Fruit fly (Drosophila melanogaster): ENCODE measurements around the gene CG9121.

Gene CG9121

DNA sequence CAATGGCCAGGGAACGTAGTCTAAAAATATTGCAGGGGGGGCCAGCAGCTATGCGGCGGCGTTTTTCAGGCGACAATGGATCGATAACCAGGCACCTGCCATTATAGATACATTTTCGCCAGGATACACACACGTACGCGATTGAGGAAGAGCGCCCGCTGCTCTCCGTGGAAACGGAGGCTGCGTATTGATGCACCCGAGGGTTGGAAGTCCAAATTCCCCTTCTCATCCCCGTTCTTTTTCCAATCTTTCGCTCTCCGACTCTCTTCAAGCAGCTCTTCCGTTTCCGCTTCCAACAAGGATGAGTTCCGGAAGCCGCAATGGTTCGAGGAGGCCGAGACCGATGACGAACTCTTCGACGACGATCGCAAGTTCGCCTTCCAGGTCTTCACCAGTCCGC lies 45.9 kb upstream of the CG9121 start (continued):
- TF ChIP-seq CG10147 (GFP tag; optimal IDR thresholded peaks at IDR 0.05) = no peak
- no peak for TF ChIP-seq ken (GFP tag; IDR thresholded peaks at IDR 0.05)
- TF ChIP-seq CG14860 (GFP tag; IDR thresholded peaks at IDR 0.05; ENCODE audit: partially characterized antibody) = no peak
- no peak for TF ChIP-seq CG18764 (GFP tag; optimal IDR thresholded peaks at IDR 0.05)
- no peak for TF ChIP-seq BEAF-32 (GFP tag; optimal IDR thresholded peaks at IDR 0.05)
- TF ChIP-seq CG18599 (GFP tag; optimal IDR thresholded peaks at IDR 0.05) = peak; percentile 81
- no peak for TF ChIP-seq Hmx (GFP tag; optimal IDR thresholded peaks at IDR 0.05)
- TF ChIP-seq wek (GFP tag; optimal IDR thresholded peaks at IDR 0.05) = peak; percentile 58
- no peak for TF ChIP-seq Max (GFP tag; optimal IDR thresholded peaks at IDR 0.05)
- TF ChIP-seq otp (GFP tag; IDR thresholded peaks at IDR 0.05) = 0 out of 3 replicates have a peak, but pooled peaks have one; percentile 34
- TF ChIP-seq CG9817 (tag; optimal IDR thresholded peaks at IDR 0.05) = no peak
- TF ChIP-seq MTF-1 (GFP tag; optimal IDR thresholded peaks at IDR 0.05; ENCODE audit: borderline replicate concordance) = peak; percentile 63
- TF ChIP-seq chn (GFP tag; optimal IDR thresholded peaks at IDR 0.05) = no peak
- TF ChIP-seq NfI (GFP tag; optimal IDR thresholded peaks at IDR 0.05) = peak; percentile 40
- TF ChIP-seq Dll (GFP tag; IDR thresholded peaks at IDR 0.05; ENCODE audit: partially characterized antibody) = no peak
- TF ChIP-seq abd-A (tag; optimal IDR thresholded peaks at IDR 0.05) = no peak
- TF ChIP-seq lilli (GFP tag; optimal IDR thresholded peaks at IDR 0.05) = no peak
- peak; percentile 65 for TF ChIP-seq schlank (tag; optimal IDR thresholded peaks at IDR 0.05)
- TF ChIP-seq Med (GFP tag) = peak; percentile 80
- TF ChIP-seq Asciz (GFP tag; optimal IDR thresholded peaks at IDR 0.05) = peak; percentile 14
- peak; percentile 23; the same call in 1 of the 2 replicates for TF ChIP-seq CG32532 (GFP tag; IDR thresholded peaks at IDR 0.05)
- no peak for TF ChIP-seq ro (GFP tag; IDR thresholded peaks at IDR 0.05)
- TF ChIP-seq CG43689 (GFP tag; IDR thresholded peaks at IDR 0.05) = no peak
- no peak for TF ChIP-seq CG14965 (GFP tag; optimal IDR thresholded peaks at IDR 0.05; ENCODE audit: borderline replicate concordance)
- TF ChIP-seq CG4360 (GFP tag; IDR thresholded peaks at IDR 0.05) = 0 out of 2 replicates have a peak, but pooled peaks have one; percentile 25
- TF ChIP-seq Dbx (GFP tag; IDR thresholded peaks at IDR 0.05) = peak; percentile 27; the same call in 1 of the 3 replicates
- TF ChIP-seq cas (GFP tag; IDR thresholded peaks at IDR 0.05) = no peak
- TF ChIP-seq Trl (optimal IDR thresholded peaks at IDR 0.05) = peak; percentile 33 to 34
- peak; percentile 23 for TF ChIP-seq Trl (GFP tag; optimal IDR thresholded peaks at IDR 0.05)
- no peak for TF ChIP-seq Hr51 (GFP tag; optimal IDR thresholded peaks at IDR 0.05)
- TF ChIP-seq pb (GFP tag; optimal IDR thresholded peaks at IDR 0.05) = no peak
- TF ChIP-seq CG4328 (GFP tag; optimal IDR thresholded peaks at IDR 0.05) = peak; percentile 70
- peak; percentile 67; the same call in 2 of the 3 replicates for TF ChIP-seq ci (GFP tag; IDR thresholded peaks at IDR 0.05)
- no peak for TF ChIP-seq Hr3 (GFP tag; optimal IDR thresholded peaks at IDR 0.05)
- TF ChIP-seq kni (GFP tag; optimal IDR thresholded peaks at IDR 0.05) = peak; percentile 51
- TF ChIP-seq Dfd (GFP tag; optimal IDR thresholded peaks at IDR 0.05) = no peak
- no peak for TF ChIP-seq CG4617 (GFP tag; optimal IDR thresholded peaks at IDR 0.05; ENCODE audit: borderline replicate concordance)
- TF ChIP-seq CG14667 (GFP tag; IDR thresholded peaks at IDR 0.05) = no peak
- TF ChIP-seq CG11093 (GFP tag; IDR thresholded peaks at IDR 0.05) = no peak
- no peak for TF ChIP-seq Sox100B (GFP tag; optimal IDR thresholded peaks at IDR 0.05)
- peak; percentile 16 for TF ChIP-seq Deaf1 (tag; optimal IDR thresholded peaks at IDR 0.05)
- TF ChIP-seq sob (GFP tag; IDR thresholded peaks at IDR 0.05) = 0 out of 2 replicates have a peak, but pooled peaks have one; percentile 27
- TF ChIP-seq chif (GFP tag; optimal IDR thresholded peaks at IDR 0.05) = no peak
- TF ChIP-seq maf-S (GFP tag; optimal IDR thresholded peaks at IDR 0.05) = no peak
- no peak for TF ChIP-seq cad (GFP tag; optimal IDR thresholded peaks at IDR 0.05)
- TF ChIP-seq CG9727 (GFP tag; optimal IDR thresholded peaks at IDR 0.05) = peak; percentile 9
- no peak for TF ChIP-seq Camta (GFP tag; optimal IDR thresholded peaks at IDR 0.05)
- TF ChIP-seq vvl (GFP tag; IDR thresholded peaks at IDR 0.05) = peak; percentile 33; the same call in 1 of the 2 replicates
- no peak for TF ChIP-seq CG13123 (GFP tag; optimal IDR thresholded peaks at IDR 0.05)
- no peak for TF ChIP-seq chinmo (GFP tag; IDR thresholded peaks at IDR 0.05; ENCODE audit: partially characterized antibody)
- 0 out of 2 replicates have a peak, but pooled peaks have one; percentile 29 for TF ChIP-seq Rfx (GFP tag; IDR thresholded peaks at IDR 0.05)

All from whole organism, embryonic.